Worm (Caenorhabditis elegans) whole organism, L4 larva: Measurements from ENCODE around the gene spig-4.

Experiments used
- aha-1 ChIP-seq: fragments of 150-350 bp; peaks from one replicate; lab custom pipeline; 2014; ENCODE audit warnings: missing biosample characterization, missing genetic modification characterization
- fkh-10 ChIP-seq: fragments of 150-350 bp; optimal IDR thresholded peaks from 2 replicates; lab custom pipeline; 2014; ENCODE audit warnings: missing biosample characterization, missing genetic modification reagents, missing genetic modification characterization
- pqm-1 ChIP-seq: sonication (generic microtip); optimal IDR thresholded peaks from 2 replicates; lab custom pipeline; 2017; ENCODE audit warnings: missing biosample characterization, missing genetic modification characterization
- ztf-11 ChIP-seq: fragments of 150-350 bp; optimal IDR thresholded peaks from 2 replicates; lab custom pipeline; 2014; ENCODE audit warnings: missing biosample characterization, missing genetic modification characterization

DNA sequence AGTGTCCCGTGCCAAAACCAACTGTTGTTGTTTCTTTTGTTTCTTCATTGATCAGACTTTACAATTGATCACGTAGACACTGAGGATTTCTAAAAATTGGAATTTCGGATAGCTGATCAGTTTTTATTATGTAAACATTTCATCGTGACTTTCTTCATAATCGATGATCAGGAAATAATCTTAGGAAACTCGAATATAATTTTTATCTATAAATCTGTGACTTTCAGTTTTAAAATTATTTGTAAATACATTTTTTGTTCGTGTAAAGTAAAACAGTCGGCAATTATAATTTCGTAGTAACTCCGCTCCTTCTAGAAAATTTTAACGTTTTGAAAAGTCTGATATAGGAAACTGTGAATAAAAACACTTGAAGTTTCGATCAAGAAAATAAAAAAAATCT, 35.9 kb downstream of the spig-4 start, which contains the start of gene F40G12.5:
- TF ChIP-seq pqm-1 (tag; lab: Kevin White, UChicago) (no peak), fkh-10 (GFP tag; lab: Kevin White, UChicago) (no peak), ztf-11 (tag; lab: Kevin White, UChicago) (no peak), aha-1 (tag; lab: Kevin White, UChicago) (no peak)
